Worm (Caenorhabditis elegans) whole organism, L2 larva: Measurements from ENCODE around the gene gpd-4.

Experiments used
- elt-1 ChIP-seq: fragments of 150-350 bp; optimal IDR thresholded peaks from 2 replicates; lab custom pipeline; 2014; ENCODE audit warnings: missing biosample characterization, missing genetic modification characterization
- fos-1 ChIP-seq: fragments of 150-350 bp; optimal IDR thresholded peaks from 2 replicates; lab custom pipeline; 2014; ENCODE audit warnings: missing biosample characterization, missing genetic modification characterization
- gmeb-1 ChIP-seq: fragments of 150-350 bp; optimal IDR thresholded peaks from 2 replicates; lab custom pipeline; 2014; ENCODE audit warnings: missing biosample characterization, missing genetic modification characterization
- lin-13 ChIP-seq: fragments of 150-350 bp; optimal IDR thresholded peaks from 2 replicates; lab custom pipeline; 2014; ENCODE audit warnings: missing biosample characterization, missing genetic modification reagents, missing genetic modification characterization
- mbf-1 ChIP-seq: sonication (generic microtip); optimal IDR thresholded peaks from 2 replicates; lab custom pipeline; 2017; ENCODE audit warnings: missing biosample characterization, missing genetic modification characterization
- nhr-25 ChIP-seq: fragments of 150-350 bp; sonication (generic microtip); optimal IDR thresholded peaks from 3 replicates; lab custom pipeline; 2014; ENCODE audit warnings: missing biosample characterization, missing genetic modification characterization
- nhr-77 ChIP-seq: fragments of 150-350 bp; optimal IDR thresholded peaks from 2 replicates; lab custom pipeline; 2014; ENCODE audit warnings: missing biosample characterization, missing genetic modification characterization
- skn-1 ChIP-seq: sonication (generic microtip); optimal IDR thresholded peaks from 2 replicates; lab custom pipeline; 2017; ENCODE audit warnings: missing biosample characterization, missing genetic modification characterization
- unc-39 ChIP-seq: fragments of 150-350 bp; optimal IDR thresholded peaks from 2 replicates; lab custom pipeline; 2014; ENCODE audit warnings: missing biosample characterization, missing genetic modification characterization
- unc-62 ChIP-seq: fragments of 150-350 bp; optimal IDR thresholded peaks from 2 replicates; lab custom pipeline; 2014; ENCODE audit warnings: missing biosample characterization, missing genetic modification reagents, missing genetic modification characterization
- ztf-1 ChIP-seq: fragments of 200-800 bp; sonication (Bioruptor generic); conservative IDR thresholded peaks from 2 replicates; pipeline ENCODE4 v1.3.6; 2022; ENCODE audit warnings: missing genetic modification characterization, missing compliant biosample characterization
- ztf-11 ChIP-seq: sonication (generic microtip); optimal IDR thresholded peaks from 2 replicates; lab custom pipeline; 2017; ENCODE audit warnings: missing biosample characterization, missing genetic modification characterization

ce11 chrII:10131760-10132159, 39.3 kb upstream of the gpd-4 start, which contains the start of gene F27E5.5:
- no peak for TF ChIP-seq lin-13 (GFP tag; lab: Kevin White, UChicago)
- no peak for TF ChIP-seq ztf-1 (GFP tag; lab: Robert Waterston, UW)
- TF ChIP-seq gmeb-1 (tag; lab: Kevin White, UChicago): no peak
- no peak for TF ChIP-seq nhr-77 (tag; lab: Kevin White, UChicago)
- no peak for TF ChIP-seq unc-39 (tag; lab: Kevin White, UChicago)
- TF ChIP-seq skn-1 (tag; lab: Kevin White, UChicago): no peak
- TF ChIP-seq ztf-11 (tag; lab: Kevin White, UChicago): no peak
- TF ChIP-seq mbf-1 (tag; lab: Kevin White, UChicago): no peak
- no peak for TF ChIP-seq elt-1 (tag; lab: Kevin White, UChicago)
- no peak for TF ChIP-seq fos-1
- TF ChIP-seq unc-62: no peak
- TF ChIP-seq nhr-25 (tag; lab: Kevin White, UChicago): no peak
